Fruit fly (Drosophila melanogaster): ENCODE data around the gene Arl2.

Gene Arl2

dm6 chr3R:8333768-8334470 lies 7.0 kb upstream of the Arl2 start, which contains the start of gene Poxm (continued):
- TF ChIP-seq CG14014 (GFP tag; IDR thresholded peaks at IDR 0.05) (peak; percentile 82; the same call in 1 of the 2 replicates), CG3847 (GFP tag; IDR thresholded peaks at IDR 0.05) (peak; percentile 84), CG4707 (GFP tag; optimal IDR thresholded peaks at IDR 0.05) (peak; percentile 40), Oli (tag; optimal IDR thresholded peaks at IDR 0.05) (peak; percentile 95), sd (tag; optimal IDR thresholded peaks at IDR 0.05) (peak; percentile 82), CG16813 (GFP tag; IDR thresholded peaks at IDR 0.05; ENCODE audit: partially characterized antibody) (peak; percentile 56), fd96Cb (tag; optimal IDR thresholded peaks at IDR 0.05) (peak; percentile 95), HmgZ (tag; optimal IDR thresholded peaks at IDR 0.05) (peak; percentile 38), Pdp1 (GFP tag; optimal IDR thresholded peaks at IDR 0.05) (peak; percentile 76 to 77), Eip74EF (GFP tag; optimal IDR thresholded peaks at IDR 0.05) (peak in 1 of 2 experiments; percentile 89), bsh (GFP tag; optimal IDR thresholded peaks at IDR 0.05) (peak; percentile 91 to 93), bab2 (GFP tag; optimal IDR thresholded peaks at IDR 0.05) (peak; percentile 77), btn (GFP tag; optimal IDR thresholded peaks at IDR 0.05) (peak; percentile 39), eve (GFP tag; optimal IDR thresholded peaks at IDR 0.05) (no peak), Taf1 (GFP tag; IDR thresholded peaks at IDR 0.05) (peak; percentile 49; the same call in 1 of the 2 replicates), Bteb2 (GFP tag; optimal IDR thresholded peaks at IDR 0.05) (peak; percentile 19), ab (GFP tag; optimal IDR thresholded peaks at IDR 0.05) (no peak), Gug (GFP tag; IDR thresholded peaks at IDR 0.05) (peak; percentile 94), ssp (GFP tag; IDR thresholded peaks at IDR 0.05) (peak; percentile 89), CG18764 (GFP tag; optimal IDR thresholded peaks at IDR 0.05) (peak; percentile 73), CG1603 (tag; optimal IDR thresholded peaks at IDR 0.05) (peak; percentile 28), amos (GFP tag; IDR thresholded peaks at IDR 0.05; ENCODE audit: partially characterized antibody) (no peak; the same call in none of the 2 replicates), sisA (GFP tag; IDR thresholded peaks at IDR 0.05) (peak; percentile 93), Dek (tag; optimal IDR thresholded peaks at IDR 0.05) (peak; percentile 87), Dad (GFP tag; optimal IDR thresholded peaks at IDR 0.05) (peak; percentile 75), Ravus (GFP tag; IDR thresholded peaks at IDR 0.05) (peak; percentile 59), exex (tag; optimal IDR thresholded peaks at IDR 0.05) (peak; percentile 24), ATbp (GFP tag; optimal IDR thresholded peaks at IDR 0.05) (peak; percentile 81), CG7786 (GFP tag; optimal IDR thresholded peaks at IDR 0.05) (peak; percentile 26), CG6765 (GFP tag; optimal IDR thresholded peaks at IDR 0.05) (peak; percentile 27), Hmx (GFP tag; optimal IDR thresholded peaks at IDR 0.05) (peak; percentile 30), Dref (GFP tag; IDR thresholded peaks at IDR 0.05) (no peak), shn (GFP tag; optimal IDR thresholded peaks at IDR 0.05) (peak; percentile 8), Ssrp (tag; optimal IDR thresholded peaks at IDR 0.05) (peak; percentile 96), gem (tag; optimal IDR thresholded peaks at IDR 0.05) (peak; percentile 97), CG11247 (GFP tag; IDR thresholded peaks at IDR 0.05) (peak; percentile 63), HLHmδ (GFP tag; optimal IDR thresholded peaks at IDR 0.05) (no peak), chm (GFP tag; IDR thresholded peaks at IDR 0.05) (no peak), Aef1 (GFP tag; IDR thresholded peaks at IDR 0.05) (peak; percentile 90; the same call in 2 of the 3 replicates), NC2α (GFP tag; optimal IDR thresholded peaks at IDR 0.05) (no peak), Hr78 (GFP tag; optimal IDR thresholded peaks at IDR 0.05) (peak in 1 of 2 experiments; percentile 83), CG32772 (GFP tag; IDR thresholded peaks at IDR 0.05) (peak; percentile 88), CG12942 (GFP tag; optimal IDR thresholded peaks at IDR 0.05) (peak; percentile 77), br (optimal IDR thresholded peaks at IDR 0.05) (no peak), CG34376 (GFP tag; optimal IDR thresholded peaks at IDR 0.05) (peak; percentile 18), CG13775 (GFP tag; optimal IDR thresholded peaks at IDR 0.05) (peak; percentile 87), Ada2b (GFP tag; IDR thresholded peaks at IDR 0.05) (peak; percentile 88), mam (GFP tag; optimal IDR thresholded peaks at IDR 0.05) (peak; percentile 60), CG1024 (GFP tag; IDR thresholded peaks at IDR 0.05) (peak; percentile 58; the same call in 1 of the 2 replicates)

Data from whole organism, embryonic.